Worm (Caenorhabditis elegans): ENCODE results near the gene Y45F10C.2.

ce11 chrIV:13698603-13699002, 36.1 kb upstream of the Y45F10C.2 start, which contains the start of gene T23G4.127:
- TF ChIP-seq ztf-23 (GFP tag; IDR thresholded peaks at IDR 0.05) (no peak), cog-1 (tag; optimal IDR thresholded peaks at IDR 0.05) (no peak), klf-2 (GFP tag; conservative IDR thresholded peaks at IDR 0.05) (no peak), flt-1 (GFP tag; IDR thresholded peaks at IDR 0.05) (no peak), tab-1 (GFP tag; IDR thresholded peaks at IDR 0.05) (no peak), med-1 (GFP tag; optimal IDR thresholded peaks at IDR 0.05; ENCODE audit: insufficient read depth) (no peak), ztf-29 (GFP tag; IDR thresholded peaks at IDR 0.05) (no peak), T22C8.4 (GFP tag; IDR thresholded peaks at IDR 0.05) (no peak)
